Worm (Caenorhabditis elegans): ENCODE measurements around the gene vap-1.

ce11 chrX:17359452-17359851 lies 36.9 kb downstream of the vap-1 start, which contains the start of gene npr-36:
- TF ChIP-seq elt-2 (tag; optimal IDR thresholded peaks at IDR 0.05) (no peak), mep-1 (tag; optimal IDR thresholded peaks at IDR 0.05) (no peak)
